Worm (Caenorhabditis elegans) whole organism, dauer: Measurements from ENCODE around the gene ida-1.

Source experiments
- unc-62 ChIP-seq: sonication (generic microtip); optimal IDR thresholded peaks from 2 replicates; lab custom pipeline; 2017; ENCODE audit warnings: missing biosample characterization, missing genetic modification reagents, missing genetic modification characterization

ida-1 gene

ce11 chrIII:5747185-5747584, 8.2 kb upstream of the ida-1 start, which contains the start of gene B0244.4:
Gene B0244.4, plus strand, starts transcription at chrIII:5747485.
- TF ChIP-seq unc-62 (GFP tag; lab: Kevin White, UChicago): no peak

ce11 chrIII:5748360-5748759, 7.0 kb upstream of the ida-1 start:
- TF ChIP-seq unc-62 (GFP tag; lab: Kevin White, UChicago): no peak

- TF ChIP-seq unc-62 (GFP tag; lab: Kevin White, UChicago): no peak
Measured at ce11 chrIII:5750503-5750902, 4.8 kb upstream of the ida-1 start.

- no peak for TF ChIP-seq unc-62 (GFP tag; lab: Kevin White, UChicago)
Measured at ce11 chrIII:5757492-5758045, 2.2 kb downstream of the ida-1 start.

ce11 chrIII:5758519-5759099, 3.3 kb downstream of the ida-1 start:
- TF ChIP-seq unc-62 (GFP tag; lab: Kevin White, UChicago): no peak

- TF ChIP-seq unc-62 (GFP tag; lab: Kevin White, UChicago): no peak
Measured at ce11 chrIII:5760721-5761120, 5.4 kb downstream of the ida-1 start.

- TF ChIP-seq unc-62 (GFP tag; lab: Kevin White, UChicago): no peak
Measured at ce11 chrIII:5761886-5762285, 6.5 kb downstream of the ida-1 start.

- no peak for TF ChIP-seq unc-62 (GFP tag; lab: Kevin White, UChicago)
Measured at ce11 chrIII:5763988-5764387, 8.6 kb downstream of the ida-1 start.

ce11 chrIII:5769726-5770235, 14.4 kb downstream of the ida-1 start, which contains the start of gene cutl-23:
Gene cutl-23, plus strand, starts transcription at chrIII:5770185.
- TF ChIP-seq unc-62 (GFP tag; lab: Kevin White, UChicago): no peak

ce11 chrIII:5782080-5782479, 26.7 kb downstream of the ida-1 start:
- TF ChIP-seq unc-62 (GFP tag; lab: Kevin White, UChicago): no peak

ce11 chrIII:5785273-5785929, 30.1 kb downstream of the ida-1 start, which contains the start of gene Y37B11A.3:
Gene Y37B11A.3, minus strand, starts transcription at chrIII:5785323.
- TF ChIP-seq unc-62 (GFP tag; lab: Kevin White, UChicago): no peak

- no peak for TF ChIP-seq unc-62 (GFP tag; lab: Kevin White, UChicago)
Measured at ce11 chrIII:5790550-5790949, 35.2 kb downstream of the ida-1 start, which contains the start of gene rev-3. Gene rev-3, minus strand, starts transcription at chrIII:5790650.

ce11 chrIII:5794982-5795381, 39.6 kb downstream of the ida-1 start:
- TF ChIP-seq unc-62 (GFP tag; lab: Kevin White, UChicago): no peak

- TF ChIP-seq unc-62 (GFP tag; lab: Kevin White, UChicago): no peak
Measured at ce11 chrIII:5798747-5799146, 43.4 kb downstream of the ida-1 start, which contains the start of gene ceh-10. Gene ceh-10, plus strand, starts transcription at chrIII:5799047.

- TF ChIP-seq unc-62 (GFP tag; lab: Kevin White, UChicago): no peak
Measured at ce11 chrIII:5802971-5803370, 47.6 kb downstream of the ida-1 start, which contains the start of the genes polq-1 and him-10. Gene polq-1, minus strand, starts transcription at chrIII:5803160. Gene him-10, plus strand, starts transcription at chrIII:5803260.

ce11 chrIII:5805273-5805672, 49.9 kb downstream of the ida-1 start, which contains the start of gene R12B2.3:
Gene R12B2.3, plus strand, starts transcription at chrIII:5805573.
- no peak for TF ChIP-seq unc-62 (GFP tag; lab: Kevin White, UChicago)
